Fruit fly (Drosophila melanogaster): ENCODE data around the gene CG44044.

CG44044 gene

dm6 chr3R:16352039-16352438, 30.4 kb downstream of the CG44044 start:
- TF ChIP-seq CG1620 (GFP tag; optimal IDR thresholded peaks at IDR 0.05): no peak
- TF ChIP-seq Hr96 (GFP tag; optimal IDR thresholded peaks at IDR 0.05): no peak
- no peak for TF ChIP-seq cnc (optimal IDR thresholded peaks at IDR 0.05)
- no peak for TF ChIP-seq CG12768 (GFP tag; optimal IDR thresholded peaks at IDR 0.05)
- TF ChIP-seq CG11617 (GFP tag; optimal IDR thresholded peaks at IDR 0.05): no peak
- TF ChIP-seq cic (GFP tag; optimal IDR thresholded peaks at IDR 0.05): no peak
- no peak for TF ChIP-seq CG7045 (GFP tag; optimal IDR thresholded peaks at IDR 0.05)

DNA sequence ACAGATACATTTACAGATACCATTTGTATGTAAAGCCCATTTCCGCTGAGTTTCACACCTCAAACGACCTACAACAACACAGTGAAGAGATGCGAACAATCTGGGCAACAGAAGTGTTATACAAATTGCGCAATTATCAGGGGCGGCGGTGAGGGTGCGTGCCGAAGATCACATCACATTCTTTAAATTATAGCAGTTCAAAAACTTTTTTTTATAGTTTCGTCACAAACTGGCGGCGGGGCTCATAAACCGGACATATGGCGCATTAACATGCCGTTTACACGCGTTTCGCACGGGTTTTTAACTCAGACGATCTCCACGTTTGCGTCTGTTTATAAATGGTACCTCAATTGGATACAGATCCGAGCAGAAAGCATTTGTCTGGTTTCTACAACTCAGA, 31.6 kb downstream of the CG44044 start:
- TF ChIP-seq CG12768 (GFP tag; optimal IDR thresholded peaks at IDR 0.05) (no peak), tj (GFP tag; optimal IDR thresholded peaks at IDR 0.05) (no peak), cic (GFP tag; optimal IDR thresholded peaks at IDR 0.05) (no peak), ovo (GFP tag; optimal IDR thresholded peaks at IDR 0.05) (no peak), CG1620 (GFP tag; optimal IDR thresholded peaks at IDR 0.05) (no peak), CG33017 (tag; optimal IDR thresholded peaks at IDR 0.05) (no peak)

DNA sequence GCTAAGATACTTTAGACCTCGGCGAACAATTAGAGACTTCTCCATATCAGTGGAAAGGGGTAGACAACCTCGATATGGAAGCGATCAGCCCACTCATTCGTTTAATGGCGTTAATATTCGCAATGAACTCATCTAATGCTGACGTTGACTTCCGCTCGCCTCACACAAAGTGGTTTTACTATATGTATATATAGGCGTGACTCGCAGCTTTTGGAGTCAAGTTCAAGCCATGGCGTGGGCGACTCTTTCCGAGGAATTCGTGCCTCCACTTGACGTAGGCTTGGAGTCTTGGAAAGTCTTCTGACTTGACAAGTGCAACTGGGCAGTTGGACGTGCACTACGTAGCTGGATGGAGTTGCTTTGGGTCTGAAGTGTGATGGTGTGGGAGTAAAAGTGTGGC, 32.0 kb downstream of the CG44044 start:
- TF ChIP-seq toe (GFP tag; optimal IDR thresholded peaks at IDR 0.05): no peak
- TF ChIP-seq bab1 (GFP tag; optimal IDR thresholded peaks at IDR 0.05): no peak
- no peak for TF ChIP-seq cic (GFP tag; optimal IDR thresholded peaks at IDR 0.05)
- TF ChIP-seq CG14711 (tag; optimal IDR thresholded peaks at IDR 0.05): no peak
- peak in 1 of 2 experiments; percentile 9 for TF ChIP-seq cnc (optimal IDR thresholded peaks at IDR 0.05)
- TF ChIP-seq CG33017 (tag; optimal IDR thresholded peaks at IDR 0.05): no peak

DNA sequence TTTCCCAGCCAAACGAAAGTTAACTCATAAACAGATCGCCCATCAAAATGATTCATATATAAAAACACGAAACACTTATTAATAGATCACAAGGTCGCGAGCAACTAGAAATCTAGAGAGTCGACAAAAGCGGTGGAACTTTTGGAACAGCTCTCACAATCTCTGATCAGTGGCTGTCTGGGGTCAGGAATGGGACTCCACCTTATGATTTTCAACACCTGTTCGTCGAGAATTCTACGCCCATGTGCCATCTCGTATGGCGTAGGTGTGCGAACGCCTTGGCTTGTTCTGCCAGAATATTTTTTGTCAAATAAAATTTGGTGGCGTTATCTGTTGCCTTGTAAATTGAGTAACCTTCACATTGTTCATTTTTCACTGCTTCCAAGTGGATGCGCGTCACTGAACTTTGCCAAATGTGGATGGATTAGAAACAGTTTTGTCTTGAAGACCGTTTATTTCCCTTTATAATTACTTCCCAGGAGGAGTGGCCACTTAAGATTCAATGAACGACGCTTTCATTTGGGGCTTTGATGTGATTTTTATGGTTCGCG, 33.8 kb downstream of the CG44044 start:
- TF ChIP-seq CG7101 (tag; optimal IDR thresholded peaks at IDR 0.05) (no peak), CG14711 (tag; optimal IDR thresholded peaks at IDR 0.05) (no peak), CG33017 (tag; optimal IDR thresholded peaks at IDR 0.05) (peak; percentile 40), cnc (optimal IDR thresholded peaks at IDR 0.05) (no peak), CG5204 (GFP tag; optimal IDR thresholded peaks at IDR 0.05) (no peak), bab1 (GFP tag; optimal IDR thresholded peaks at IDR 0.05) (no peak), Clk (GFP tag; optimal IDR thresholded peaks at IDR 0.05) (no peak), tj (GFP tag; optimal IDR thresholded peaks at IDR 0.05) (no peak), ovo (GFP tag; optimal IDR thresholded peaks at IDR 0.05) (no peak), CG1620 (GFP tag; optimal IDR thresholded peaks at IDR 0.05) (no peak), kay (GFP tag; ENCODE audit: borderline replicate concordance) (no peak), Hr96 (GFP tag; optimal IDR thresholded peaks at IDR 0.05) (no peak), CG11617 (GFP tag; optimal IDR thresholded peaks at IDR 0.05) (no peak), Crg-1 (GFP tag; optimal IDR thresholded peaks at IDR 0.05) (no peak), Mnt (GFP tag; optimal IDR thresholded peaks at IDR 0.05) (no peak), cic (GFP tag; optimal IDR thresholded peaks at IDR 0.05) (no peak), pad (GFP tag; optimal IDR thresholded peaks at IDR 0.05) (no peak), toe (GFP tag; optimal IDR thresholded peaks at IDR 0.05) (no peak), CG7045 (GFP tag; optimal IDR thresholded peaks at IDR 0.05) (peak; percentile 3), CG12768 (GFP tag; optimal IDR thresholded peaks at IDR 0.05) (peak; percentile 14)

DNA sequence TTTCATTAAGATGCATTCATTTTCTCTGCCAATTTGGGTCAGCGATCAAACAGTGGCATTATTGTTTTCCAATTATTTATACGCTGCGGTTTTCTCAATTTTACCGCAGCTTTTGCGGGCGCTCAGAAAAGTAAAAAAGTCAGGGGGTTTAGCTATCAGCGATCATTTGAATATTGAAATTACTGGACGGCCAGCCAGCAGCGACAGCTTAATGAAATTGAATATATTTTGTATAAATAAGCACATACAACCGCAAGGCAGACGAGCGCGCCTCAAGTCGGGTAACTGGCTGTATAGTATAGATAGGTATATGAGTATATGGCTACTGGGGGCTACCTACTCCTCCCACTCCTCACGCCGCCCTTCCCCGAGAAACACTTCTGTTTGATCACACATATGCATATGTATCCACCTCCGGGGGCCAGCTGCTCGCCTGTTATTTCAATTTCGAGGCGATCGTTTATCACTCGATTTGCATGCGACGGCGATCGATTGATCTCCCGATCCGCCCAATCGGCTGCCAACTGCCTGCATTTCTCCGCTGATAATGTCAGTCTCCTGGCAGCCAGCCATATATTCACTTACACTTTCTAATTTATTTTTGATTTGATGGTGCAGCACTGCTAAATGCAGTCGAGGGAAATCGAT, 34.7 kb downstream of the CG44044 start:
- no peak for TF ChIP-seq pad (GFP tag; optimal IDR thresholded peaks at IDR 0.05)
- TF ChIP-seq cnc (optimal IDR thresholded peaks at IDR 0.05): no peak
- peak; percentile 31 for TF ChIP-seq CG5204 (GFP tag; optimal IDR thresholded peaks at IDR 0.05)
- TF ChIP-seq CG14711 (tag; optimal IDR thresholded peaks at IDR 0.05): no peak
- TF ChIP-seq Hr96 (GFP tag; optimal IDR thresholded peaks at IDR 0.05): peak; percentile 36
- TF ChIP-seq CG33017 (tag; optimal IDR thresholded peaks at IDR 0.05): no peak
- peak; percentile 52 for TF ChIP-seq cic (GFP tag; optimal IDR thresholded peaks at IDR 0.05)
- TF ChIP-seq ovo (GFP tag; optimal IDR thresholded peaks at IDR 0.05): peak; percentile 2
- no peak for TF ChIP-seq CG7101 (tag; optimal IDR thresholded peaks at IDR 0.05)
- no peak for TF ChIP-seq bab1 (GFP tag; optimal IDR thresholded peaks at IDR 0.05)
- TF ChIP-seq kay (GFP tag; ENCODE audit: borderline replicate concordance): peak; percentile 70
- peak; percentile 29 for TF ChIP-seq tj (GFP tag; optimal IDR thresholded peaks at IDR 0.05)
- peak; percentile 67 for TF ChIP-seq CG11617 (GFP tag; optimal IDR thresholded peaks at IDR 0.05)

DNA sequence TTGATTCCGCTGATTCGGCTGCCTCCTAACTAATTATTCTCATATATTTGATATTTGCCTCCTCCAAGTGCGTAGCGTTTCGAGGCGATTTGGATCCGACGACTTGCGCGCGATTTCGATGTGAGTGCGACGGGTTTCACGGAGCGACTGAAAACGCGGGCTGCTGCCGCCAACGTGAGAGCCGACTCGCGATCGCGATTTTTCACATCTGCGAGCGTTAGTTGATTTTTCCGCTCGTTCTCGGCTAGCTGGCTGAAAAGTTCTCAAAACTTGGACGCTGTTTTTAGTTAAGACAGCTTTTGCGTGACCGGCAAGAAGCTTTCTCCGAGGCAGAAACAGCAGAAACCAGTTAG, 35.2 kb downstream of the CG44044 start, which contains the start of gene CG10311:
CG10311 (minus strand) TSS at position 153 of the 353 bp plus-strand sequence.
- TF ChIP-seq Mnt (GFP tag; optimal IDR thresholded peaks at IDR 0.05) (peak; percentile 30), CG11617 (GFP tag; optimal IDR thresholded peaks at IDR 0.05) (peak; percentile 38), CG7101 (tag; optimal IDR thresholded peaks at IDR 0.05) (no peak)

dm6 chr3R:16359098-16359497, 37.5 kb downstream of the CG44044 start, which contains the start of gene CG17931:
Gene CG17931 (minus strand): TSS chr3R:16359466.
- TF ChIP-seq ovo (GFP tag; optimal IDR thresholded peaks at IDR 0.05) (no peak), CG7045 (GFP tag; optimal IDR thresholded peaks at IDR 0.05) (no peak), bab1 (GFP tag; optimal IDR thresholded peaks at IDR 0.05) (peak; percentile 63), pad (GFP tag; optimal IDR thresholded peaks at IDR 0.05) (no peak), Mnt (GFP tag; optimal IDR thresholded peaks at IDR 0.05) (no peak), Crg-1 (GFP tag; optimal IDR thresholded peaks at IDR 0.05) (peak; percentile 21), tj (GFP tag; optimal IDR thresholded peaks at IDR 0.05) (no peak), kay (GFP tag; ENCODE audit: borderline replicate concordance) (no peak), CG1620 (GFP tag; optimal IDR thresholded peaks at IDR 0.05) (no peak), CG7101 (tag; optimal IDR thresholded peaks at IDR 0.05) (peak; percentile 2)
